Fruit fly (Drosophila melanogaster) whole organism, pupa: ENCODE measurements around the gene Gcna.

Source experiments
- CG10348 ChIP-seq: fragments of 200-800 bp; sonication (Bioruptor generic); IDR thresholded peaks from 2 replicates; pipeline ENCODE4 v1.3.6; 2022; ENCODE audit warnings: missing biosample characterization, missing genetic modification characterization
- CG12605 ChIP-seq: fragments of 200-800 bp; sonication (Bioruptor generic); IDR thresholded peaks from 2 replicates; pipeline ENCODE4 v1.3.6; 2022; ENCODE audit warnings: missing biosample characterization, missing genetic modification characterization
- CG13204 ChIP-seq: fragments of 200-800 bp; sonication (Bioruptor generic); optimal IDR thresholded peaks from 2 replicates; lab custom pipeline; 2018; ENCODE audit warnings: missing biosample characterization, mild to moderate bottlenecking, missing genetic modification characterization, moderate library complexity
- CG14655 ChIP-seq: fragments of 200-800 bp; sonication (Bioruptor generic); optimal IDR thresholded peaks from 3 replicates; lab custom pipeline; 2017; ENCODE audit warnings: mild to moderate bottlenecking, missing biosample characterization, missing genetic modification reagents, missing genetic modification characterization
- CG15710 ChIP-seq: fragments of 200-800 bp; sonication (Bioruptor generic); optimal IDR thresholded peaks from 2 replicates; lab custom pipeline; 2018; ENCODE audit warnings: missing biosample characterization, mild to moderate bottlenecking, missing genetic modification characterization, moderate library complexity
- CG17806 ChIP-seq: fragments of 200-800 bp; sonication (Bioruptor generic); optimal IDR thresholded peaks from 2 replicates; lab custom pipeline; 2018; ENCODE audit warnings: missing biosample characterization, mild to moderate bottlenecking, missing genetic modification characterization, moderate library complexity
- CG32121 ChIP-seq: fragments of 200-800 bp; sonication (Bioruptor generic); IDR thresholded peaks from 2 replicates; pipeline ENCODE4 v1.3.6; 2022; ENCODE audit warnings: missing biosample characterization, missing genetic modification characterization
- CG34367 ChIP-seq: fragments of 200-800 bp; sonication (Bioruptor generic); optimal IDR thresholded peaks from 2 replicates; lab custom pipeline; 2018; ENCODE audit warnings: missing biosample characterization, mild to moderate bottlenecking, missing genetic modification characterization
- CG4496 ChIP-seq: fragments of 200-800 bp; sonication (Bioruptor generic); IDR thresholded peaks from 3 replicates; pipeline ENCODE4 v1.3.6; 2022; ENCODE audit warnings: missing biosample characterization, missing genetic modification characterization
- CG8159 ChIP-seq: fragments of 200-800 bp; sonication (Bioruptor generic); optimal IDR thresholded peaks from 3 replicates; lab custom pipeline; 2018; ENCODE audit warnings: missing biosample characterization, mild to moderate bottlenecking, missing genetic modification characterization, moderate library complexity
- CG8301 ChIP-seq: fragments of 200-800 bp; sonication (Bioruptor generic); optimal IDR thresholded peaks from 2 replicates; lab custom pipeline; 2018; ENCODE audit warnings: missing biosample characterization, mild to moderate bottlenecking, missing genetic modification characterization
- CG9948 ChIP-seq: fragments of 200-800 bp; sonication (Bioruptor generic); optimal IDR thresholded peaks from 2 replicates; lab custom pipeline; 2018; ENCODE audit warnings: missing biosample characterization, mild to moderate bottlenecking, missing genetic modification characterization, moderate library complexity
- D1 ChIP-seq: fragments of 200-800 bp; sonication (Bioruptor generic); optimal IDR thresholded peaks from 2 replicates; lab custom pipeline; 2018; ENCODE audit warnings: missing biosample characterization, mild to moderate bottlenecking, missing genetic modification characterization, moderate library complexity
- EcR ChIP-seq: fragments of 200-800 bp; sonication (Bioruptor generic); optimal IDR thresholded peaks from 3 replicates; lab custom pipeline; 2019; ENCODE audit warnings: missing biosample characterization, missing genetic modification characterization, mild to moderate bottlenecking, moderate library complexity, missing genetic modification reagents
- Ets98B ChIP-seq: fragments of 200-800 bp; sonication (Bioruptor generic); IDR thresholded peaks from 2 replicates; pipeline ENCODE4 v1.3.6; 2022; ENCODE audit warnings: missing biosample characterization, missing genetic modification characterization
- Pif1A ChIP-seq: fragments of 200-800 bp; sonication (Bioruptor generic); optimal IDR thresholded peaks from 3 replicates; lab custom pipeline; 2016; ENCODE audit warnings: missing biosample characterization, missing genetic modification characterization
- Pif1B ChIP-seq: fragments of 200-800 bp; sonication (Bioruptor generic); optimal IDR thresholded peaks from 3 replicates; lab custom pipeline; 2016; ENCODE audit warnings: missing biosample characterization, missing genetic modification characterization
- Snoo ChIP-seq: fragments of 200-800 bp; sonication (Bioruptor generic); optimal IDR thresholded peaks from 3 replicates; lab custom pipeline; 2017; ENCODE audit warnings: missing biosample characterization, mild to moderate bottlenecking, missing genetic modification characterization, inconsistent platforms
- fd96Ca ChIP-seq: fragments of 200-800 bp; sonication (Bioruptor generic); IDR thresholded peaks from 3 replicates; pipeline ENCODE4 v1.3.6; 2022; ENCODE audit warnings: missing biosample characterization, missing genetic modification characterization
- gl ChIP-seq: fragments of 200-800 bp; sonication (Bioruptor generic); optimal IDR thresholded peaks from 2 replicates; lab custom pipeline; 2018; ENCODE audit warnings: missing biosample characterization, mild to moderate bottlenecking, missing genetic modification characterization
- rn ChIP-seq: fragments of 200-800 bp; sonication (Bioruptor generic); IDR thresholded peaks from 2 replicates; pipeline ENCODE4 v1.3.6; 2022; ENCODE audit warnings: missing biosample characterization, missing genetic modification characterization

Gene Gcna

dm6 chrX:1854873-1855272 lies 10.8 kb downstream of the Gcna start:
- TF ChIP-seq Snoo (tag; lab: Kevin White, UChicago) (no peak), Pif1A (no peak), gl (tag; lab: Kevin White, UChicago) (no peak), rn (GFP tag; lab: Robert Waterston, UW) (no peak), CG34367 (no peak), Pif1B (no peak), EcR (GFP tag; lab: Kevin White, UChicago) (no peak), CG14655 (GFP tag; lab: Kevin White, UChicago) (no peak), CG8301 (tag; lab: Kevin White, UChicago) (no peak), CG32121 (GFP tag; lab: Robert Waterston, UW) (no peak)
- TF ChIP-seq, all 21 proteins: peak for 0

- TF ChIP-seq CG8159 (tag; lab: Kevin White, UChicago) (no peak), Ets98B (GFP tag; lab: Robert Waterston, UW) (no peak), CG4496 (GFP tag; lab: Robert Waterston, UW) (no peak), CG34367 (no peak), CG14655 (GFP tag; lab: Kevin White, UChicago) (no peak), CG12605 (GFP tag; lab: Robert Waterston, UW) (no peak), gl (tag; lab: Kevin White, UChicago) (no peak), CG9948 (tag; lab: Kevin White, UChicago) (no peak)
These were observed 11.6 kb downstream of the Gcna start for dm6 chrX:1854070-1854469.

dm6 chrX:1849914-1850313 lies 15.7 kb downstream of the Gcna start:
- TF ChIP-seq CG15710 (tag; lab: Kevin White, UChicago) (no peak), CG13204 (no peak), EcR (GFP tag; lab: Kevin White, UChicago) (no peak), rn (GFP tag; lab: Robert Waterston, UW) (no peak), CG32121 (GFP tag; lab: Robert Waterston, UW) (0 out of 2 replicates have a peak, but pooled peaks have one; percentile 16), CG12605 (GFP tag; lab: Robert Waterston, UW) (no peak), CG34367 (no peak), CG17806 (no peak), D1 (tag; lab: Kevin White, UChicago) (no peak), CG8301 (tag; lab: Kevin White, UChicago) (peak; percentile 1), gl (tag; lab: Kevin White, UChicago) (no peak), CG14655 (GFP tag; lab: Kevin White, UChicago) (peak; percentile 19), Ets98B (GFP tag; lab: Robert Waterston, UW) (no peak), CG4496 (GFP tag; lab: Robert Waterston, UW) (no peak), CG8159 (tag; lab: Kevin White, UChicago) (no peak), Pif1A (peak; percentile 22)

- TF ChIP-seq CG4496 (GFP tag; lab: Robert Waterston, UW) (no peak), CG34367 (no peak), CG8301 (tag; lab: Kevin White, UChicago) (no peak), rn (GFP tag; lab: Robert Waterston, UW) (no peak), CG9948 (tag; lab: Kevin White, UChicago) (no peak)
These were observed 16.9 kb downstream of the Gcna start for dm6 chrX:1848624-1849198.

dm6 chrX:1847735-1848134 lies 17.9 kb downstream of the Gcna start:
- TF ChIP-seq CG4496 (GFP tag; lab: Robert Waterston, UW), result no peak
- TF ChIP-seq CG9948 (tag; lab: Kevin White, UChicago), result no peak
- TF ChIP-seq CG17806, result no peak
- TF ChIP-seq fd96Ca, result no peak
- no peak for TF ChIP-seq EcR (GFP tag; lab: Kevin White, UChicago)
- TF ChIP-seq Snoo (tag; lab: Kevin White, UChicago), result no peak
- no peak for TF ChIP-seq CG13204
- TF ChIP-seq CG8159 (tag; lab: Kevin White, UChicago), result no peak
- no peak for TF ChIP-seq CG8301 (tag; lab: Kevin White, UChicago)
- no peak for TF ChIP-seq gl (tag; lab: Kevin White, UChicago)
- TF ChIP-seq Pif1A, result no peak
- TF ChIP-seq CG14655 (GFP tag; lab: Kevin White, UChicago), result no peak
- no peak for TF ChIP-seq Ets98B (GFP tag; lab: Robert Waterston, UW)
- no peak for TF ChIP-seq D1 (tag; lab: Kevin White, UChicago)

dm6 chrX:1846386-1846785 lies 19.2 kb downstream of the Gcna start:
- no peak for TF ChIP-seq CG9948 (tag; lab: Kevin White, UChicago)
- TF ChIP-seq Ets98B (GFP tag; lab: Robert Waterston, UW), result no peak
- TF ChIP-seq CG4496 (GFP tag; lab: Robert Waterston, UW), result no peak
- TF ChIP-seq CG12605 (GFP tag; lab: Robert Waterston, UW), result no peak
- no peak for TF ChIP-seq CG34367
- no peak for TF ChIP-seq Pif1A
- TF ChIP-seq CG32121 (GFP tag; lab: Robert Waterston, UW), result no peak
- peak; percentile 80 for TF ChIP-seq EcR (GFP tag; lab: Kevin White, UChicago)

- no peak for TF ChIP-seq Pif1A
- TF ChIP-seq fd96Ca, result no peak
- TF ChIP-seq CG4496 (GFP tag; lab: Robert Waterston, UW), result 0 out of 3 replicates have a peak, but pooled peaks have one; percentile 49
- no peak for TF ChIP-seq CG10348
- TF ChIP-seq Ets98B (GFP tag; lab: Robert Waterston, UW), result 0 out of 2 replicates have a peak, but pooled peaks have one; percentile 39
- no peak for TF ChIP-seq EcR (GFP tag; lab: Kevin White, UChicago)
- TF ChIP-seq D1 (tag; lab: Kevin White, UChicago), result no peak
- no peak for TF ChIP-seq CG13204
- no peak for TF ChIP-seq Snoo (tag; lab: Kevin White, UChicago)
- TF ChIP-seq CG8159 (tag; lab: Kevin White, UChicago), result no peak
These were observed 20.2 kb downstream of the Gcna start for dm6 chrX:1845413-1845951.
